Fruit fly (Drosophila melanogaster) whole organism, prepupa: ENCODE data around the gene CG16789.

Experiments
- CG10631 ChIP-seq: fragments of 200-800 bp; sonication (Bioruptor generic); optimal IDR thresholded peaks from 2 replicates; lab custom pipeline; 2016; ENCODE audit warnings: missing biosample characterization, missing genetic modification characterization
- CG10669 ChIP-seq: fragments of 200-800 bp; sonication (Bioruptor generic); optimal IDR thresholded peaks from 3 replicates; lab custom pipeline; 2018; ENCODE audit warnings: missing biosample characterization, mild to moderate bottlenecking, missing genetic modification characterization, moderate library complexity
- CG11294 ChIP-seq: fragments of 200-800 bp; sonication (Bioruptor generic); IDR thresholded peaks from 2 replicates; pipeline ENCODE4 v1.3.6; 2022; ENCODE audit warnings: missing biosample characterization, missing genetic modification characterization
- CG11762 ChIP-seq: fragments of 200-800 bp; sonication (Bioruptor generic); optimal IDR thresholded peaks from 3 replicates; lab custom pipeline; 2016; ENCODE audit warnings: missing biosample characterization, missing genetic modification characterization; ENCODE audit not compliant: insufficient read depth
- CG11902 ChIP-seq: fragments of 200-800 bp; sonication (Bioruptor generic); optimal IDR thresholded peaks from 3 replicates; lab custom pipeline; 2016; ENCODE audit warnings: missing biosample characterization, missing genetic modification characterization
- CG15336 ChIP-seq: fragments of 200-800 bp; sonication (Bioruptor generic); IDR thresholded peaks from 2 replicates; pipeline ENCODE4 v1.3.6; 2022; ENCODE audit warnings: missing biosample characterization, missing genetic modification characterization
- CG16779 ChIP-seq: fragments of 200-800 bp; sonication (Bioruptor generic); optimal IDR thresholded peaks from 3 replicates; lab custom pipeline; 2017; ENCODE audit warnings: missing biosample characterization, mild to moderate bottlenecking, missing genetic modification characterization
- CG3032 ChIP-seq: fragments of 200-800 bp; optimal IDR thresholded peaks from 2 replicates; lab custom pipeline; 2019; ENCODE audit warnings: missing biosample characterization, mild to moderate bottlenecking, missing genetic modification characterization, moderate library complexity
- CG31627 ChIP-seq: fragments of 200-800 bp; sonication (Bioruptor generic); optimal IDR thresholded peaks from 3 replicates; lab custom pipeline; 2016; ENCODE audit warnings: missing biosample characterization, missing genetic modification characterization
- CG32006 ChIP-seq: fragments of 200-800 bp; sonication (Bioruptor generic); optimal IDR thresholded peaks from 3 replicates; lab custom pipeline; 2017; ENCODE audit warnings: missing biosample characterization, mild to moderate bottlenecking, missing genetic modification characterization
- CG34406 ChIP-seq: fragments of 200-800 bp; sonication (Bioruptor generic); optimal IDR thresholded peaks from 3 replicates; lab custom pipeline; 2016; ENCODE audit warnings: missing biosample characterization, missing genetic modification characterization
- CG3919 ChIP-seq: fragments of 200-800 bp; sonication (Bioruptor generic); optimal IDR thresholded peaks from 3 replicates; lab custom pipeline; 2016; ENCODE audit warnings: missing biosample characterization, missing genetic modification characterization
- CG4318 ChIP-seq: fragments of 200-800 bp; sonication (Bioruptor generic); optimal IDR thresholded peaks from 3 replicates; lab custom pipeline; 2017; ENCODE audit warnings: missing biosample characterization, mild to moderate bottlenecking, missing genetic modification characterization
- CG6276 ChIP-seq: fragments of 200-800 bp; sonication (Bioruptor generic); optimal IDR thresholded peaks from 2 replicates; lab custom pipeline; 2017; ENCODE audit warnings: missing biosample characterization, mild to moderate bottlenecking, missing genetic modification characterization
- CG6792 ChIP-seq: fragments of 200-800 bp; sonication (Bioruptor generic); optimal IDR thresholded peaks from 3 replicates; lab custom pipeline; 2016; ENCODE audit warnings: missing biosample characterization, missing genetic modification characterization
- CG6808 ChIP-seq: fragments of 200-800 bp; sonication (Bioruptor generic); optimal IDR thresholded peaks from 3 replicates; lab custom pipeline; 2017; ENCODE audit warnings: missing biosample characterization, missing genetic modification characterization, mild to moderate bottlenecking, moderate library complexity, missing genetic modification reagents
- CG6854 ChIP-seq: fragments of 200-800 bp; sonication (Bioruptor generic); optimal IDR thresholded peaks from 2 replicates; lab custom pipeline; 2017; ENCODE audit warnings: missing biosample characterization, mild to moderate bottlenecking, missing genetic modification characterization
- CG7368 ChIP-seq: fragments of 200-800 bp; sonication (Bioruptor generic); optimal IDR thresholded peaks from 3 replicates; lab custom pipeline; 2016; ENCODE audit warnings: missing biosample characterization, missing genetic modification characterization
- CG8119 ChIP-seq: fragments of 200-800 bp; sonication (Bioruptor generic); IDR thresholded peaks from 3 replicates; pipeline ENCODE4 v1.3.6; 2022; ENCODE audit warnings: missing biosample characterization, missing genetic modification characterization
- CG8319 ChIP-seq: fragments of 200-800 bp; sonication (Bioruptor generic); optimal IDR thresholded peaks from 3 replicates; lab custom pipeline; 2016; ENCODE audit warnings: missing biosample characterization, missing genetic modification characterization
- CG8632 ChIP-seq: fragments of 200-800 bp; sonication (Bioruptor generic); optimal IDR thresholded peaks from 3 replicates; lab custom pipeline; 2016; ENCODE audit warnings: missing biosample characterization, missing genetic modification characterization
- CG9139 ChIP-seq: fragments of 200-800 bp; sonication (Bioruptor generic); optimal IDR thresholded peaks from 3 replicates; lab custom pipeline; 2017; ENCODE audit warnings: missing biosample characterization, mild to moderate bottlenecking, missing genetic modification characterization
- Eip78C ChIP-seq: fragments of 200-800 bp; sonication (Bioruptor generic); peaks from one replicate; lab custom pipeline; 2016; ENCODE audit warnings: missing biosample characterization, missing genetic modification characterization
- Eip93F ChIP-seq: fragments of 200-800 bp; sonication (Bioruptor generic); optimal IDR thresholded peaks from 2 replicates; lab custom pipeline; 2016; ENCODE audit warnings: missing biosample characterization, mild to moderate bottlenecking, missing genetic modification characterization
- Ets21C ChIP-seq: fragments of 200-800 bp; sonication (Bioruptor generic); optimal IDR thresholded peaks from 3 replicates; lab custom pipeline; 2016; ENCODE audit warnings: missing biosample characterization, missing genetic modification characterization
- Ets96B ChIP-seq: fragments of 200-800 bp; optimal IDR thresholded peaks from 2 replicates; lab custom pipeline; 2019; ENCODE audit warnings: missing biosample characterization, mild to moderate bottlenecking, missing genetic modification characterization, moderate library complexity
- Gug ChIP-seq: fragments of 200-800 bp; sonication (Bioruptor generic); IDR thresholded peaks from 2 replicates; pipeline ENCODE4 v1.3.6; 2022; ENCODE audit warnings: missing biosample characterization, missing genetic modification characterization
- Hr38 ChIP-seq: sonication (Bioruptor generic); optimal IDR thresholded peaks from 2 replicates; lab custom pipeline; 2016; ENCODE audit warnings: missing biosample characterization, missing genetic modification characterization
- Lpt ChIP-seq: fragments of 200-800 bp; sonication (Bioruptor generic); optimal IDR thresholded peaks from 3 replicates; lab custom pipeline; 2016; ENCODE audit warnings: missing biosample characterization, missing genetic modification characterization
- Met ChIP-seq: fragments of 200-800 bp; sonication (Bioruptor generic); optimal IDR thresholded peaks from 3 replicates; lab custom pipeline; 2016; ENCODE audit warnings: missing biosample characterization, missing genetic modification characterization
- OdsH ChIP-seq: fragments of 200-800 bp; sonication (Bioruptor generic); optimal IDR thresholded peaks from 3 replicates; lab custom pipeline; 2016; ENCODE audit warnings: missing biosample characterization, missing genetic modification characterization
- Smox ChIP-seq: fragments of 200-800 bp; sonication (Bioruptor generic); optimal IDR thresholded peaks from 3 replicates; lab custom pipeline; 2016; ENCODE audit warnings: missing biosample characterization, missing genetic modification characterization
- Sox102F ChIP-seq: fragments of 200-800 bp; sonication (Bioruptor generic); optimal IDR thresholded peaks from 2 replicates; lab custom pipeline; 2016; ENCODE audit warnings: missing biosample characterization, mild to moderate bottlenecking, missing genetic modification characterization
- Sox14 ChIP-seq: fragments of 200-800 bp; sonication (Bioruptor generic); optimal IDR thresholded peaks from 3 replicates; lab custom pipeline; 2016; ENCODE audit warnings: missing biosample characterization, missing genetic modification characterization
- Sox15 ChIP-seq: fragments of 200-800 bp; sonication (Bioruptor generic); optimal IDR thresholded peaks from 3 replicates; lab custom pipeline; 2016; ENCODE audit warnings: missing biosample characterization, missing genetic modification characterization
- achi ChIP-seq: fragments of 200-800 bp; sonication (Bioruptor generic); optimal IDR thresholded peaks from 3 replicates; lab custom pipeline; 2016; ENCODE audit warnings: missing biosample characterization, missing genetic modification characterization
- acj6 ChIP-seq: fragments of 200-800 bp; sonication (Bioruptor generic); optimal IDR thresholded peaks from 3 replicates; lab custom pipeline; 2016; ENCODE audit warnings: missing biosample characterization, missing genetic modification characterization
- cyc ChIP-seq: fragments of 200-800 bp; sonication (Bioruptor generic); optimal IDR thresholded peaks from 3 replicates; lab custom pipeline; 2016; ENCODE audit warnings: missing biosample characterization, missing genetic modification characterization
- dac ChIP-seq: fragments of 200-800 bp; sonication (Bioruptor generic); optimal IDR thresholded peaks from 2 replicates; lab custom pipeline; 2017; ENCODE audit warnings: missing biosample characterization, mild to moderate bottlenecking, missing genetic modification characterization
- dsx ChIP-seq: fragments of 200-800 bp; optimal IDR thresholded peaks from 3 replicates; lab custom pipeline; 2019; ENCODE audit warnings: missing biosample characterization, mild to moderate bottlenecking, missing genetic modification characterization, moderate library complexity; ENCODE audit not compliant: poor library complexity, severe bottlenecking
- eg ChIP-seq: fragments of 200-800 bp; sonication (Bioruptor generic); IDR thresholded peaks from 3 replicates; pipeline ENCODE4 v1.3.6; 2022; ENCODE audit warnings: missing biosample characterization, missing genetic modification characterization
- esn ChIP-seq: fragments of 200-800 bp; sonication (Bioruptor generic); optimal IDR thresholded peaks from 2 replicates; lab custom pipeline; 2016; ENCODE audit warnings: missing biosample characterization, mild to moderate bottlenecking, missing genetic modification characterization, moderate library complexity
- fd85E ChIP-seq: fragments of 200-800 bp; sonication (Bioruptor generic); optimal IDR thresholded peaks from 3 replicates; lab custom pipeline; 2016; ENCODE audit warnings: missing biosample characterization, missing genetic modification characterization
- fkh ChIP-seq: fragments of 200-800 bp; sonication (Bioruptor generic); optimal IDR thresholded peaks from 3 replicates; lab custom pipeline; 2017; ENCODE audit warnings: missing biosample characterization, mild to moderate bottlenecking, missing genetic modification characterization, moderate library complexity
- lz ChIP-seq: fragments of 200-800 bp; sonication (Bioruptor generic); optimal IDR thresholded peaks from 3 replicates; lab custom pipeline; 2016; ENCODE audit warnings: missing biosample characterization, missing genetic modification characterization
- net ChIP-seq: fragments of 200-800 bp; sonication (Bioruptor generic); optimal IDR thresholded peaks from 3 replicates; lab custom pipeline; 2016; ENCODE audit warnings: missing biosample characterization, missing genetic modification characterization
- pdm3 ChIP-seq: fragments of 200-800 bp; sonication (Bioruptor generic); optimal IDR thresholded peaks from 3 replicates; lab custom pipeline; 2016; ENCODE audit warnings: missing biosample characterization, missing genetic modification characterization
- salr ChIP-seq, 2 experiments: fragments of 200-800 bp; sonication (Bioruptor generic); optimal IDR thresholded peaks; 3 replicates each; lab custom pipeline; 2016 to 2018; ENCODE audit warnings: missing biosample characterization in 2 of 2, missing genetic modification characterization in 2 of 2, mild to moderate bottlenecking in 1 of 2
- ss ChIP-seq, 2 experiments: fragments of 200-800 bp; sonication (Bioruptor generic); optimal IDR thresholded peaks; 2 replicates in 1 of 2; 3 replicates in 1 of 2; lab custom pipeline; 2017 to 2018; ENCODE audit warnings: mild to moderate bottlenecking in 2 of 2, missing biosample characterization in 2 of 2, missing genetic modification characterization in 2 of 2, moderate library complexity in 1 of 2
- svp ChIP-seq: fragments of 200-800 bp; sonication (Bioruptor generic); peaks from one replicate; lab custom pipeline; 2016; ENCODE audit warnings: missing biosample characterization, missing genetic modification characterization

Gene CG16789

DNA sequence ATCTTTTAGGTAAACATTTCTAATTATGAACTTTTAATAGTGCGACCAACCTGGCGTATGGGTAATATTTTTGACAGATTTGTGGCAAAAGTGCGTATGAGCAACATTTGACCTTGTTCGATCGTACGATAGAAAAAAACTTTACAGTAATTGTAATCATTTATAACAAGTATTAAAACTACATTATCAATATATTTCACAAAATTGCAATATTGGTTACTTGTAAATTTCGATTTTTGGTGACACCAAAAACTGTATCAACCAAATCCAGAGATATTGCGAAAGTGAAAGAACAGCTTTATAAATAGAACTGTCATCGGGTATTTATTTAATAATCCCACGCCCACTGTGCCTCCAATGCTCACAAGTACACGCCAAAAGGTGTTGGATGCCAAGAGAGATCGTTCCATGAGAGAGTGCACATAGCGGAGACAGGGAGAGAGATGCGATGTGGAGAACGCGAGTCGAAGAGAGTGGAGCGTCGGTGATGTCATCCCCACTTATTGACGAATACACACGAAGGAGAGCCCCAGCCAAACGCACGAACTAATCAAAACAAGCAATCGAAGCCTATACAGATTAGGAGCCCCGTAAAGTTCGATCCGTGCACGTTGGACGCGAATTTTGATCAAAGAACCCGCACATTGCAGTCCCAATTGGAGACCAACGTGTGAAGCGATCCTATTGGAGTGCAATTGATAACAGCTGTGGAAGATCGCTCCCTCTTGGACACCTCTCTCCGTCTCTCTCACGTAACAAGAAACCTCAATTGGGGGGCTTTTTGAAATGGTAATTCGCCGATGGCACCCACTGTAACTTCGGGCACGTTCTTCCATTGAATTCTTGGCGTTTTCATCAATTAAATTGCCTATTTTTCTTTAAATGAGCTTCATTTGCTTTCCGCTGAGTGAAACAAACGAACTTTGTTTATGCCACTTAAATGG lies 32.5 kb upstream of the CG16789 start:
- TF ChIP-seq CG7368: peak; percentile 95
- peak; percentile 97 for TF ChIP-seq CG6808 (GFP tag; lab: Kevin White, UChicago)
- peak; percentile 87 for TF ChIP-seq Gug (GFP tag; lab: Robert Waterston, UW)
- TF ChIP-seq CG6792: peak; percentile 97
- peak; percentile 97 for TF ChIP-seq Sox15 (GFP tag; lab: Kevin White, UChicago)
- TF ChIP-seq dac (GFP tag; lab: Kevin White, UChicago): peak; percentile 97
- peak; percentile 97 for TF ChIP-seq pdm3 (GFP tag; lab: Kevin White, UChicago)
- peak; percentile 83 for TF ChIP-seq fd85E (GFP tag; lab: Kevin White, UChicago)
- TF ChIP-seq net: peak; percentile 98
- peak; percentile 100 for TF ChIP-seq Eip78C (GFP tag; lab: Kevin White, UChicago)
- peak; percentile 96 for TF ChIP-seq CG31627 (GFP tag; lab: Kevin White, UChicago)
- TF ChIP-seq ss (GFP tag; optimal IDR thresholded peaks at IDR 0.05; lab: Kevin White, UChicago): peak; percentile 94 to 98
- TF ChIP-seq CG8119 (GFP tag; lab: Robert Waterston, UW): peak; percentile 95
- TF ChIP-seq Ets96B: peak; percentile 95
- TF ChIP-seq Sox102F (GFP tag; lab: Kevin White, UChicago): peak; percentile 97
- peak; percentile 88 for TF ChIP-seq CG11294 (GFP tag; lab: Robert Waterston, UW)
- peak; percentile 95 for TF ChIP-seq CG16779 (tag; lab: Kevin White, UChicago)
- TF ChIP-seq CG6276 (GFP tag; lab: Kevin White, UChicago): peak; percentile 99
- TF ChIP-seq CG8632 (GFP tag; lab: Kevin White, UChicago): peak; percentile 96
- peak; percentile 92 for TF ChIP-seq CG15336 (GFP tag; lab: Robert Waterston, UW)
- peak; percentile 97 for TF ChIP-seq Smox (GFP tag; lab: Kevin White, UChicago)
- peak; percentile 93 for TF ChIP-seq CG9139 (GFP tag; lab: Kevin White, UChicago)
- TF ChIP-seq eg (GFP tag; lab: Robert Waterston, UW): peak; percentile 89
- TF ChIP-seq Met (GFP tag; lab: Kevin White, UChicago): peak; percentile 98
- peak; percentile 94 for TF ChIP-seq CG8319
- no peak for TF ChIP-seq Hr38 (GFP tag; lab: Kevin White, UChicago)
- peak; percentile 94 for TF ChIP-seq cyc
- peak; percentile 93 for TF ChIP-seq CG11902 (GFP tag; lab: Kevin White, UChicago)
- TF ChIP-seq Lpt: peak; percentile 96
- peak; percentile 90 to 99 for TF ChIP-seq salr (GFP tag; optimal IDR thresholded peaks at IDR 0.05; lab: Kevin White, UChicago)
- peak; percentile 95 for TF ChIP-seq CG10669 (GFP tag; lab: Kevin White, UChicago)
- TF ChIP-seq lz (GFP tag; lab: Kevin White, UChicago): peak; percentile 98
- TF ChIP-seq CG32006: peak; percentile 99
- peak; percentile 98 for TF ChIP-seq CG4318 (GFP tag; lab: Kevin White, UChicago)
- TF ChIP-seq OdsH (GFP tag; lab: Kevin White, UChicago): peak; percentile 96
- peak; percentile 94 for TF ChIP-seq CG3032
- peak; percentile 97 for TF ChIP-seq achi (GFP tag; lab: Kevin White, UChicago)
- TF ChIP-seq CG10631 (GFP tag; lab: Kevin White, UChicago): peak; percentile 98
- TF ChIP-seq dsx: peak; percentile 84
- TF ChIP-seq Sox14: peak; percentile 98
- TF ChIP-seq Ets21C: peak; percentile 95
- TF ChIP-seq acj6 (GFP tag; lab: Kevin White, UChicago): peak; percentile 97
- peak; percentile 96 for TF ChIP-seq CG34406 (GFP tag; lab: Kevin White, UChicago)
- peak; percentile 97 for TF ChIP-seq CG3919 (GFP tag; lab: Kevin White, UChicago)
- peak; percentile 68 for TF ChIP-seq Eip93F (GFP tag; lab: Kevin White, UChicago)
- peak; percentile 99 for TF ChIP-seq svp
- TF ChIP-seq fkh: peak; percentile 99
- peak; percentile 99 for TF ChIP-seq esn (GFP tag; lab: Kevin White, UChicago)
- TF ChIP-seq CG11762 (GFP tag; lab: Kevin White, UChicago): peak; percentile 96
- peak; percentile 90 for TF ChIP-seq CG6854 (GFP tag; lab: Kevin White, UChicago)
